Worm (Caenorhabditis elegans): Measurements from ENCODE around the gene Y57G11C.51.

DNA sequence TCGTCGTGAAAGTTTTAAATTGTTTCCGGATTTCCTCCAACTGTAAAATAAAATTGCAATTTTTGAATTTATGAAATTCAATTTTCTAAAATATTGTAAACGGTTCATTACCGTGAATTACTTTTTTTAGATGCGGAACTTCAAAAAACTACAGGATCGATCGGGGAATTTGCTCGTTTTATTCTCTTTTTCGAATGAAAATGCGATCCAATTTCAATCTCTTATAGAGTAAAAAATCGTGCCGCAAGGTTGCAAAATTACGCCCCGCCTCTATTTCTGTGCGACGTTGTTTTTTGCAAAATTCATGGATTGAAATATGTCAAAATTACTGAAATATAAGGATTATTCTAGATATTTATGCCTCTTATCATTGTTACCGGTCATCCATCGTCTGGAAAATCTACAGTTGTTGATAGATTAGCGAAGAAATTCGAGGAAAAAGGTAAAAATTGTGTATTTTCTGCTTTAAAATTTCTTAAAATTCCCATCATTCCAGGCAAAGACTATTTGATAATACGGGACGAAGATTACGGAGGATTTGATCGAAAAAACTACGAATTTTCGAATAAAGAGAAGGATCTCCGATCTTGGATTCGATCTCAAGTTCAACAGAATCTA is 5.0 kb downstream of the Y57G11C.51 start, which contains the start of gene Y57G11C.43:
- no peak for TF ChIP-seq F13C5.2 (tag; optimal IDR thresholded peaks at IDR 0.05)
- TF ChIP-seq scrt-1 (GFP tag; IDR thresholded peaks at IDR 0.05): no peak
- TF ChIP-seq ama-1 (optimal IDR thresholded peaks at IDR 0.05): no peak
- TF ChIP-seq hmbx-1 (tag; optimal IDR thresholded peaks at IDR 0.05): no peak
- TF ChIP-seq hmg-4 (GFP tag; optimal IDR thresholded peaks at IDR 0.05): no peak
- TF ChIP-seq tra-4 (tag; optimal IDR thresholded peaks at IDR 0.05): no peak
- no peak for TF ChIP-seq tbx-37 (GFP tag; conservative IDR thresholded peaks at IDR 0.05)
- TF ChIP-seq ceh-36 (tag; optimal IDR thresholded peaks at IDR 0.05): no peak
- TF ChIP-seq flt-1 (GFP tag; IDR thresholded peaks at IDR 0.05): no peak
- TF ChIP-seq ceh-13 (GFP tag; optimal IDR thresholded peaks at IDR 0.05): no peak
- no peak for TF ChIP-seq hnd-1 (tag; optimal IDR thresholded peaks at IDR 0.05)

Data from whole organism, early embryonic.